Worm (Caenorhabditis elegans) whole organism, L4 larva: ENCODE measurements around the gene ttn-1.
A peak's percentile ranks its signal among the peaks of the same experiment; 100 is the strongest.

Experiments
- D1046.2 ChIP-seq: fragments of 200-800 bp; sonication (Bioruptor generic); IDR thresholded peaks from 2 replicates; pipeline ENCODE4 v1.3.6; 2022; ENCODE audit warnings: missing genetic modification characterization, missing compliant biosample characterization
- T20F7.1 ChIP-seq: fragments of 200-800 bp; sonication (Bioruptor generic); optimal IDR thresholded peaks from 2 replicates; lab custom pipeline; 2018; ENCODE audit warnings: mild to moderate bottlenecking, missing genetic modification characterization, missing compliant biosample characterization
- ceh-62 ChIP-seq: sonication (generic microtip); optimal IDR thresholded peaks from 2 replicates; lab custom pipeline; 2017; ENCODE audit warnings: missing biosample characterization, missing genetic modification characterization
- cey-2 ChIP-seq: sonication (generic microtip); optimal IDR thresholded peaks from 3 replicates; lab custom pipeline; 2017; ENCODE audit warnings: missing genetic modification characterization, mild to moderate bottlenecking, missing compliant biosample characterization, antibody characterized with exemption, borderline replicate concordance; ENCODE audit not compliant: insufficient read depth
- daf-16 ChIP-seq, 3 experiments: sonication (generic microtip); optimal IDR thresholded peaks; 2 replicates each; lab custom pipeline; 2016 to 2017; ENCODE audit warnings: missing genetic modification characterization in 3 of 3, missing genetic modification reagents in 3 of 3, mild to moderate bottlenecking in 2 of 3, missing compliant biosample characterization in 2 of 3, missing biosample characterization in 1 of 3, moderate library complexity in 1 of 3
- dmd-6 ChIP-seq: fragments of 200-800 bp; sonication (Bioruptor generic); IDR thresholded peaks from 2 replicates; pipeline ENCODE4 v1.3.6; 2022; ENCODE audit warnings: missing genetic modification reagents, missing genetic modification characterization, missing compliant biosample characterization
- dpl-1 ChIP-seq: fragments of 150-350 bp; optimal IDR thresholded peaks from 2 replicates; lab custom pipeline; 2014; ENCODE audit warnings: missing biosample characterization, missing genetic modification reagents, missing genetic modification characterization
- dve-1 ChIP-seq: sonication (generic microtip); optimal IDR thresholded peaks from 2 replicates; lab custom pipeline; 2017; ENCODE audit warnings: antibody characterized with exemption, mild to moderate bottlenecking, missing genetic modification characterization, missing compliant biosample characterization; ENCODE audit not compliant: insufficient read depth
- hlh-11 ChIP-seq: fragments of 200-800 bp; sonication (Bioruptor generic); optimal IDR thresholded peaks from 2 replicates; lab custom pipeline; 2018; ENCODE audit warnings: mild to moderate bottlenecking, missing genetic modification characterization, missing compliant biosample characterization
- hlh-30 ChIP-seq: sonication (generic microtip); optimal IDR thresholded peaks from 2 replicates; lab custom pipeline; 2017; ENCODE audit warnings: antibody characterized with exemption, mild to moderate bottlenecking, missing genetic modification characterization, missing compliant biosample characterization; ENCODE audit not compliant: insufficient read depth
- jun-1 ChIP-seq: fragments of 150-350 bp; optimal IDR thresholded peaks from 2 replicates; lab custom pipeline; 2014; ENCODE audit warnings: missing biosample characterization, missing genetic modification reagents, missing genetic modification characterization
- lim-7 ChIP-seq: fragments of 200-800 bp; sonication (Bioruptor generic); IDR thresholded peaks from 2 replicates; pipeline ENCODE4 v1.3.6; 2022; ENCODE audit warnings: missing genetic modification characterization, missing compliant biosample characterization
- lin-1 ChIP-seq: fragments of 200-800 bp; sonication (Bioruptor generic); IDR thresholded peaks from 2 replicates; pipeline ENCODE4 v1.3.6; 2022; ENCODE audit warnings: missing genetic modification reagents, missing genetic modification characterization, missing compliant biosample characterization
- lin-13 ChIP-seq: fragments of 150-350 bp; optimal IDR thresholded peaks from 2 replicates; lab custom pipeline; 2014; ENCODE audit warnings: missing biosample characterization, missing genetic modification reagents, missing genetic modification characterization
- lin-15B ChIP-seq: fragments of 150-350 bp; sonication (generic microtip); optimal IDR thresholded peaks from 3 replicates; lab custom pipeline; 2014; ENCODE audit warnings: missing biosample characterization, missing genetic modification characterization
- lin-29 ChIP-seq: fragments of 200-800 bp; sonication (Bioruptor generic); IDR thresholded peaks from 2 replicates; pipeline ENCODE4 v1.3.6; 2022; ENCODE audit warnings: missing genetic modification reagents, missing genetic modification characterization, missing compliant biosample characterization
- lsy-2 ChIP-seq, 2 experiments: fragments of 150-350 bp in 1 of 2; sonication (generic microtip) in 1 of 2; optimal IDR thresholded peaks; 2 replicates each; lab custom pipeline; 2014 to 2017; ENCODE audit warnings: missing biosample characterization in 2 of 2, missing genetic modification characterization in 2 of 2
- mdl-1 ChIP-seq, 2 experiments: fragments of 150-350 bp in 1 of 2; sonication (generic microtip) in 1 of 2; optimal IDR thresholded peaks; 2 replicates each; lab custom pipeline; 2014 to 2017; ENCODE audit warnings: missing biosample characterization in 2 of 2, missing genetic modification characterization in 2 of 2
- mep-1 ChIP-seq: fragments of 150-350 bp; sonication (generic microtip); optimal IDR thresholded peaks from 3 replicates; lab custom pipeline; 2014; ENCODE audit warnings: missing biosample characterization, missing genetic modification characterization
- mxl-2 ChIP-seq: fragments of 200-800 bp; sonication (Bioruptor generic); conservative IDR thresholded peaks from 2 replicates; pipeline ENCODE4 v1.3.6; 2022; ENCODE audit warnings: missing genetic modification reagents, missing genetic modification characterization, missing compliant biosample characterization
- mxl-3 ChIP-seq: fragments of 200-800 bp; sonication (Bioruptor generic); optimal IDR thresholded peaks from 2 replicates; lab custom pipeline; 2018; ENCODE audit warnings: mild to moderate bottlenecking, missing genetic modification characterization, missing compliant biosample characterization
- nhr-237 ChIP-seq: sonication (generic microtip); optimal IDR thresholded peaks from 2 replicates; lab custom pipeline; 2017; ENCODE audit warnings: missing biosample characterization, missing genetic modification characterization
- nhr-28 ChIP-seq: fragments of 150-350 bp; optimal IDR thresholded peaks from 2 replicates; lab custom pipeline; 2014; ENCODE audit warnings: missing biosample characterization, missing genetic modification characterization
- nhr-48 ChIP-seq: sonication (generic microtip); optimal IDR thresholded peaks from 2 replicates; lab custom pipeline; 2016; ENCODE audit warnings: mild to moderate bottlenecking, missing genetic modification characterization, missing compliant biosample characterization
- nhr-77 ChIP-seq: fragments of 150-350 bp; optimal IDR thresholded peaks from 2 replicates; lab custom pipeline; 2014; ENCODE audit warnings: missing biosample characterization, missing genetic modification characterization
- php-3 ChIP-seq: fragments of 200-800 bp; sonication (Bioruptor generic); IDR thresholded peaks from 2 replicates; pipeline ENCODE4 v1.3.6; 2022; ENCODE audit warnings: missing genetic modification reagents, missing genetic modification characterization, missing compliant biosample characterization
- pqm-1 ChIP-seq: sonication (generic microtip); optimal IDR thresholded peaks from 2 replicates; lab custom pipeline; 2017; ENCODE audit warnings: missing biosample characterization, missing genetic modification characterization
- unc-130 ChIP-seq: sonication (generic microtip); optimal IDR thresholded peaks from 2 replicates; lab custom pipeline; 2016; ENCODE audit warnings: missing genetic modification reagents, missing genetic modification characterization, missing compliant biosample characterization
- unc-62 ChIP-seq, 3 experiments: fragments of 150-350 bp in 1 of 3; sonication (generic microtip); optimal IDR thresholded peaks in 2 of 3; peaks in 1 of 3; 1 replicate in 1 of 3; 2 replicates in 2 of 3; lab custom pipeline; 2014 to 2017; ENCODE audit warnings: missing biosample characterization in 3 of 3, missing genetic modification characterization in 3 of 3, missing genetic modification reagents in 3 of 3, missing genotype in 1 of 3

ttn-1 gene

DNA sequence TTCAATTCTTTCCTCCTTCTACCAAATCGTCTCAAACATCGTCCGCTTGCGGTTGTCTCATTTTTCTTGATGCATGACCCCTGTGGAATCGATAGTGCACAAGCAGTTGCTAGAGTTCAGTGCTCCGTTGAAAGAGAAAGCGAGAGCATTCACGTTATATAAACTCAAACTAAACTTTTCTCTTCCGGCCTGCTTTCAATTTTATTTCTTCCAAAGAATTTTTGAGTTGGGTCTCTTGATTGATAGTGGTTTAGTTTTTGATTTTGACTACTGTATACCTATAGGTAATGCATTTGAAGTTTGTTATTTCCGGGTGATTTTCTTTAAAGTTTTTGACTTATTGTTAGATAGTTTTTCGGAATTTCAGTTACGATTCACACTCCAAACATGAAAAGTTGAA, 10.1 kb upstream of the ttn-1 start:
- peak in 1 of 2 experiments; percentile 95 for TF ChIP-seq unc-62 (GFP tag; optimal IDR thresholded peaks at IDR 0.05 in 1 of 2; lab: Kevin White, UChicago)
- TF ChIP-seq unc-62 (tag; optimal IDR thresholded peaks at IDR 0.05; lab: Kevin White, UChicago): no peak
- no peak for TF ChIP-seq dpl-1 (GFP tag; lab: Kevin White, UChicago)
- TF ChIP-seq lsy-2 (tag; optimal IDR thresholded peaks at IDR 0.05; lab: Kevin White, UChicago): no peak
- peak; percentile 29 for TF ChIP-seq hlh-30

DNA sequence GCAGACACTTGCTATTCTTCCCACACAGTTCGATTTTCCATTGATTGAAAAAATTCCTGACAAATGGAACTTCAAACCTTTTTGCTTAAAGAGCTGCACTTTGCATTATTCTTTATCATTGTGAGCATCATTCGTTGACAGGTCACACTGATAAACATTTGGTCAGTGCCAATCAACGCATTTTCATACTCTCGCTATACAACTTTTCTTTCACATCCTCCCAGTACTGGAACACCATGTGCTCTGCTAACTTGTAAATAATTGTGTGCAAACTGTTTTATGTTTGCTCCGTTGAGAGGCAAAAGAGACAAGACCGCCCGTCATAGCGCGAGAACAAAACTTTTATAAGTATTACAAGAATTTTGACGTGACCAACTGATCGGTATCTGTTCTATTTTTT, 9.1 kb upstream of the ttn-1 start:
- TF ChIP-seq mdl-1 (tag; optimal IDR thresholded peaks at IDR 0.05; lab: Kevin White, UChicago): peak in 1 of 2 experiments; percentile 33
- peak; percentile 76 for TF ChIP-seq mxl-3 (GFP tag; lab: Kevin White, UChicago)
- peak; percentile 92 for TF ChIP-seq pqm-1 (tag; lab: Kevin White, UChicago)
- peak; percentile 65 for TF ChIP-seq dve-1 (tag; lab: Kevin White, UChicago)
- TF ChIP-seq hlh-11 (tag; lab: Kevin White, UChicago): peak; percentile 71
- TF ChIP-seq nhr-77 (tag; lab: Kevin White, UChicago): peak; percentile 39
- TF ChIP-seq dmd-6 (GFP tag; lab: Robert Waterston, UW): peak; percentile 74
- no peak for TF ChIP-seq ceh-62 (tag; lab: Kevin White, UChicago)
- TF ChIP-seq nhr-48 (tag; lab: Kevin White, UChicago): peak; percentile 47
- peak; percentile 11 for TF ChIP-seq hlh-30
- 0 out of 2 replicates have a peak, but pooled peaks have one; percentile 25 for TF ChIP-seq lin-1 (GFP tag; lab: Robert Waterston, UW)
- peak; percentile 78 for TF ChIP-seq nhr-28 (tag; lab: Kevin White, UChicago)
- TF ChIP-seq mep-1 (tag; lab: Kevin White, UChicago): no peak
- TF ChIP-seq lin-29 (GFP tag; lab: Robert Waterston, UW): no peak
- no peak for TF ChIP-seq unc-130 (GFP tag; lab: Kevin White, UChicago)
- no peak for TF ChIP-seq daf-16 (GFP tag; optimal IDR thresholded peaks at IDR 0.05; lab: Kevin White, UChicago)
- peak; percentile 81 for TF ChIP-seq daf-16 (tag; optimal IDR thresholded peaks at IDR 0.05; lab: Kevin White, UChicago)
- TF ChIP-seq mxl-2 (GFP tag; lab: Robert Waterston, UW): no peak
- TF ChIP-seq unc-62 (GFP tag; optimal IDR thresholded peaks at IDR 0.05 in 1 of 2; lab: Kevin White, UChicago): peak in 1 of 2 experiments; percentile 40
- no peak for TF ChIP-seq unc-62 (tag; optimal IDR thresholded peaks at IDR 0.05; lab: Kevin White, UChicago)
- peak; percentile 30 for TF ChIP-seq T20F7.1
- TF ChIP-seq php-3 (GFP tag; lab: Robert Waterston, UW): peak; percentile 52; the same call in 1 of the 2 replicates

DNA sequence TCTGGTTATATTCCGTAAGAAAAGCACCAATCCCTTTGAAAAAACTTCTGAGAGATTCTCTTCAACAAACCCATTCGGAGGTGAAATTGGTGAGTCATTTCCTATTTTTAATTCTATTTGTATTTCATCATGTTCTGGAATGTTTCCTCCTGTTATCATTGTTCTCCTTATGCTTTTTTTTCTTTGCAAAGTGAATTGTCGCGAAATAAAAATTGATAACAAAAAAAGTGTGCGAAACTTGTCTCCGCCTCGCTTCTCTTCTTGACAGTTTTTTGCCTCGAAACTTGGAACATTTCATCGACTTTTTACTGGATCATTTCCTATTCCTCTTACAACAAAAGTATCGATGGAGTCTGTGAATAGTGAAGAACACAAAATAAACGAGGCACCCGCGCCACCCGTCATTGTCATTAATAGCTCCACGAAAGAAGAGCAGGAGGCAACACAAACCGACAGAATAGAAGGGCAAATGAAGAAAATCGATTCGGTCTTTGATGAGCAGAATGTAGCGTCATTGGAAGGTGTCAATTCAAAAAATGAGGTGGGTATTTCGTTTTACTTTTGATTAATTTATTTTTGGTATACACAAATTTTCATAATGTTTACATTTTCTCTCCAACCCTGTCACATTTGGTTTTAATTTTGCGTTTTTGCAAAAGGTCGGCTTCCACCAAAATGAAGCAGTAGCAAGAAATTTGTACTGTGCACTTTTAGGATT, 7.7 kb upstream of the ttn-1 start:
- TF ChIP-seq nhr-28 (tag; lab: Kevin White, UChicago): peak; percentile 42
- TF ChIP-seq cey-2 (tag; lab: Kevin White, UChicago): no peak
- TF ChIP-seq lin-15B: no peak
- no peak for TF ChIP-seq lin-13 (GFP tag; lab: Kevin White, UChicago)
- TF ChIP-seq dmd-6 (GFP tag; lab: Robert Waterston, UW): peak; percentile 60; the same call in 1 of the 2 replicates
- peak; percentile 18 for TF ChIP-seq hlh-11 (tag; lab: Kevin White, UChicago)
- TF ChIP-seq pqm-1 (tag; lab: Kevin White, UChicago): peak; percentile 46
- peak in 1 of 2 experiments; percentile 91 for TF ChIP-seq unc-62 (GFP tag; optimal IDR thresholded peaks at IDR 0.05 in 1 of 2; lab: Kevin White, UChicago)
- no peak for TF ChIP-seq unc-62 (tag; optimal IDR thresholded peaks at IDR 0.05; lab: Kevin White, UChicago)

DNA sequence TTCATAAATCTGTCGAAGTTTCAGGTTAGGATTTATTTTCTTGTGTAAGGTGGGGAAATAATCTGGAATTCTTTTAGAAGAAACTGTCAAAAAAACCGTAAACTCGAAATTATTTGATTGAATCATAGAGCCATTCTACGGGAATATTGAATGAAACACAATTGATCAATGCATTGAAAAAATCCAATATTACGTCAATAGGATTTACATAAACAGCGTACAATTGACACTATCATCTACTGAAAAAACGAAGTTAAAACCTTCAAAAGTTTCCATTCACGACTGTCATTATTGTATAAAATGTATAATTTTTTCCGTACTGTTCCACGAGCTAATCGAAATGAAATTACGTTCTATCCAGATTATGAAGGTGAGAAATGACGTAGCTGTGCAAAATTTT, 6.2 kb upstream of the ttn-1 start, which contains the start of gene rme-1:
Gene rme-1 (plus strand): TSS at position 301 of the 400 bp plus-strand sequence.
- no peak for TF ChIP-seq nhr-237 (tag; lab: Kevin White, UChicago)
- TF ChIP-seq ceh-62 (tag; lab: Kevin White, UChicago): no peak
- no peak for TF ChIP-seq php-3 (GFP tag; lab: Robert Waterston, UW)
- no peak for TF ChIP-seq D1046.2 (GFP tag; lab: Robert Waterston, UW)
- no peak for TF ChIP-seq unc-130 (GFP tag; lab: Kevin White, UChicago)
- TF ChIP-seq jun-1 (tag; lab: Kevin White, UChicago): no peak
- no peak for TF ChIP-seq dmd-6 (GFP tag; lab: Robert Waterston, UW)
- TF ChIP-seq lim-7 (GFP tag; lab: Robert Waterston, UW): no peak
